Worm (Caenorhabditis elegans): Measurements from ENCODE around the gene srt-47.
A peak's percentile ranks its signal among the peaks of the same experiment; 100 is the strongest.

Gene srt-47

DNA sequence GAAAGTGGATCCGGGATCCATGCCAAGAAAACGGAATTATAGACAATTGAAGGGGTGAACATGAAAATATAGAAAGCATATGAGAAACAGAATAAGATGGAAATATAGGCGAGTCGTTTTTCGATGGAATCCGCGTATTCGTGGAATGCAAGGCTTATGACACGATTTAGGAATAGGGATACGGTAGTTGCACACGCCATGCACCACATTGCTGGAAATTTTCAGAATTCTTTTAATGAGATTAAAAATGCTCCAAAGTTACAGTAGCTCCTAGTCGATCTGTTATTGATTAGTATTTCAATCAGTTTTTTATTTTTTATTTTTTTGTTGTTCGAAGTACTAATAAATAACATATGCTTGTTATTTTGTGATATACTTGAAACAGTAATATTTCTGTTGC is 2.1 kb downstream of the srt-47 start (continued):
- TF ChIP-seq lin-38 (GFP tag; IDR thresholded peaks at IDR 0.05): no peak
- TF ChIP-seq arid-1 (GFP tag; conservative IDR thresholded peaks at IDR 0.05): no peak

DNA sequence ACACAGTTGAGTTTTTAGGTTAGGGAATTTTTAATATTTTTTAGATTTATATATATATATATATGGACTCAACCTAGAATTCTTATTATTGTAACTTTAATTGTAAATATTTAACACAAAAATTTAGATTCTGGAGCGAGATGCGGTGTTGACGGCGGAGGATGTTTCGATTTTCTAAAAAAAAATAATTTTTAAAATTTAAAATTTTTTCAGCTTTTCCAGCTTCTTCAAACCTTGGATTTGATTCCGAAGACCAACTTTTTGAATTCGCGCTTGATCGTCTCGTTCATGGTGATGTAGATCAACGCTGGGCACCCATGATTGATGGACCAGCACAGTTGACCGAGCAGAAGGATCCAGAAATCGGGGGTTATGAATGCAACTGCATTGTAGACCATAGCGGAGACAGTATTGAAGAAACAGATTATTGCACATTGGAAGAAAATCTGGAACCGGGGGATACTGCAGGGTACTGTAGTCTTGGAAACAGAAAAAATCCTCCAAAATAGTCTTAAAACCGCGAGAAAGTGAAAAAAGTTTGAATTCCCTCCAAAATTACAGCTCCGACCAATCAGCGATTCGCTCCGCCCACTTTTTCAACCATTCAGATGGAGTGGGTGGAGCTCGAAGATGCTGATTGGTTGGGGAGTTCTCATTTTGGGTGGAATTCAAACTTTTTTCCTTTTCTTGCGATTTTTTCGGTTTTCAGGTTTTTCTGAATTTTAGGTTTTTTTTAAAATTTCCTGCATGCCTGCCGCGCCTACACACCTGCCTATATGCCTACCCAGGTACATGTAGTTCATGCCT is 3.7 kb downstream of the srt-47 start:
- TF ChIP-seq nhr-25 (tag; optimal IDR thresholded peaks at IDR 0.05; ENCODE audit: borderline replicate concordance, insufficient read depth) (no peak), daf-16 (GFP tag; optimal IDR thresholded peaks at IDR 0.05) (no peak), daf-16 (tag; optimal IDR thresholded peaks at IDR 0.05) (no peak), D1046.2 (GFP tag; IDR thresholded peaks at IDR 0.05) (0 out of 2 replicates have a peak, but pooled peaks have one; percentile 9), ama-1 (optimal IDR thresholded peaks at IDR 0.05) (peak; percentile 64), mep-1 (tag; optimal IDR thresholded peaks at IDR 0.05) (no peak), daf-12 (tag; optimal IDR thresholded peaks at IDR 0.05) (no peak), spr-1 (tag; optimal IDR thresholded peaks at IDR 0.05) (no peak), gei-8 (GFP tag; optimal IDR thresholded peaks at IDR 0.05) (no peak), F49E8.2 (tag; optimal IDR thresholded peaks at IDR 0.05; ENCODE audit: borderline replicate concordance) (no peak), nhr-48 (tag; optimal IDR thresholded peaks at IDR 0.05) (no peak), aha-1 (tag) (peak; percentile 76), F44E2.7 (GFP tag; IDR thresholded peaks at IDR 0.05) (no peak), mdt-29 (GFP tag; IDR thresholded peaks at IDR 0.05) (no peak), Y48G9A.11 (GFP tag; IDR thresholded peaks at IDR 0.05) (no peak), daf-8 (GFP tag; IDR thresholded peaks at IDR 0.05) (no peak), cey-2 (tag; optimal IDR thresholded peaks at IDR 0.05; ENCODE audit: borderline replicate concordance, insufficient read depth) (no peak), tra-1 (GFP tag; IDR thresholded peaks at IDR 0.05) (no peak), ces-1 (GFP tag; optimal IDR thresholded peaks at IDR 0.05) (no peak), T20F7.1 (GFP tag; optimal IDR thresholded peaks at IDR 0.05) (no peak), nhr-42 (GFP tag; IDR thresholded peaks at IDR 0.05) (no peak), ceh-20 (GFP tag; IDR thresholded peaks at IDR 0.05) (no peak), hmg-1.1 (GFP tag; IDR thresholded peaks at IDR 0.05) (peak; percentile 15; the same call in 1 of the 2 replicates), snpc-1.2 (GFP tag; IDR thresholded peaks at IDR 0.05) (0 out of 2 replicates have a peak, but pooled peaks have one; percentile 32), hlh-11 (tag; optimal IDR thresholded peaks at IDR 0.05) (peak; percentile 5), arid-1 (GFP tag; conservative IDR thresholded peaks at IDR 0.05) (no peak), jun-1 (tag; optimal IDR thresholded peaks at IDR 0.05) (peak; percentile 29), snpc-4 (tag; optimal IDR thresholded peaks at IDR 0.05) (no peak), tag-97 (GFP tag; IDR thresholded peaks at IDR 0.05) (0 out of 2 replicates have a peak, but pooled peaks have one; percentile 48), dve-1 (tag; optimal IDR thresholded peaks at IDR 0.05; ENCODE audit: insufficient read depth) (no peak), pha-4 (GFP tag; IDR thresholded peaks at IDR 0.05) (no peak), pha-4 (tag; optimal IDR thresholded peaks at IDR 0.05) (no peak), nhr-6 (tag; optimal IDR thresholded peaks at IDR 0.05) (no peak), daf-19 (GFP tag; conservative IDR thresholded peaks at IDR 0.05) (no peak), aly-2 (tag; optimal IDR thresholded peaks at IDR 0.05) (peak; percentile 92), hif-1 (tag; optimal IDR thresholded peaks at IDR 0.05) (peak in 1 of 2 experiments; percentile 22), nhr-237 (tag; optimal IDR thresholded peaks at IDR 0.05) (no peak), ZK546.5 (tag; optimal IDR thresholded peaks at IDR 0.05) (no peak), zip-11 (GFP tag; IDR thresholded peaks at IDR 0.05) (no peak), nhr-10 (tag; optimal IDR thresholded peaks at IDR 0.05) (no peak), egl-43 (GFP tag; IDR thresholded peaks at IDR 0.05) (0 out of 2 replicates have a peak, but pooled peaks have one; percentile 8), mes-2 (tag; optimal IDR thresholded peaks at IDR 0.05; ENCODE audit: poor library complexity, severe bottlenecking) (peak; percentile 30), unc-130 (GFP tag; optimal IDR thresholded peaks at IDR 0.05) (peak; percentile 1), mdl-1 (tag; optimal IDR thresholded peaks at IDR 0.05) (no peak), dmd-9 (GFP tag; IDR thresholded peaks at IDR 0.05) (no peak), ceh-82 (tag; optimal IDR thresholded peaks at IDR 0.05) (no peak), lin-38 (GFP tag; IDR thresholded peaks at IDR 0.05) (peak; percentile 42)

Data from whole organism, L4 larva.